Worm (Caenorhabditis elegans): ENCODE data around the gene snf-10.

ce11 chrV:10440723-10441122 lies at the start of gene snf-10:
- TF ChIP-seq ama-1 (optimal IDR thresholded peaks at IDR 0.05) (no peak), snpc-4 (tag; optimal IDR thresholded peaks at IDR 0.05) (no peak), sem-4 (tag; optimal IDR thresholded peaks at IDR 0.05) (no peak), ceh-16 (tag; optimal IDR thresholded peaks at IDR 0.05) (no peak), nhr-237 (tag; optimal IDR thresholded peaks at IDR 0.05) (no peak), mab-5 (tag; optimal IDR thresholded peaks at IDR 0.05) (no peak)
